Fruit fly (Drosophila melanogaster): ENCODE data around the gene Hsp23.

The Hsp23 gene

DNA sequence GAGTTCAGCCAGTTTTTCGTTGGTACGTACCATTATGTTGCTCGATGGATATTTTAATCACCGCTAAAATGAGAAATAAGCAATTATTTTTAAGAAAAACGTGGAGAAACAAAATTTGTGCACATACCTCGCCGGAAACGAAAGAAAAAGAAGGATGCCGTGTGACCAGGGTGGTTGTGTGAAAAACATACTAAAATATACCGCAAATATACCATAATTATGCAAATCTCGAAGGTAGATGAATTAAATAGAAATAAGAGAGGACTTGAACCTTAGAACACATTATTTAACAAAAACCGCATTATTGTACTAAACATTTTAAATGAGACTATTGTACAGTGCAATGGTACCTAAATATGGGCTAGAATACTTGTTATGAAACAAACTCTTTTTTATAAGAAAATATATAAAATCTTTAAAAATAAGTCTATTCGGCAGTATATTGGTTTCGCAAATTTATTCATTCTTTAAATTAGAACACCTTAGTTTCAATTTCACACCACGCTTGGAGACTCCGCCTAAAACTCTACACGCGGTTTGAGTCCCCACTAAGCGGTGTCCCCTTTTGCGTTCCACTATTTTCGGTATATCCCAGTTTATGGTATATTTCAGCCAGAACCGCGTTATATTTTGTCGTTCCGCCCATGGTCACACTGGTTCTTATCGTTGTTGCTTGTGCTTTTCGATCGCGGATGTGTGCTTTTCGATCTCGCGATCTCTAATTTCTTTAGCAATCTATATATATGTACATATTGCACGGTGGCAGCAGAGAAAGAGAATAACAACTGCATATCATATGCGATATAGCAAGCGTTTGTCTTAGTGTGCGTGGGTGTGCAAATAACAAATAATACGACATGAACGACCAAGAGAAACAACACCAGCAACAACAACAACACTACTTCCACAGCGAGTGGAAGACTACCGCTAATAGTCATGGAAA is 48.3 kb downstream of the Hsp23 start, which contains the start of the genes RpS17 and MTF-1:
Gene RpS17, minus strand, starts transcription at position 157 of the 943 bp plus-strand sequence.
Gene MTF-1, plus strand, starts transcription at position 648 of the 943 bp plus-strand sequence.
- TF ChIP-seq noc (tag; optimal IDR thresholded peaks at IDR 0.05): peak; percentile 41

DNA sequence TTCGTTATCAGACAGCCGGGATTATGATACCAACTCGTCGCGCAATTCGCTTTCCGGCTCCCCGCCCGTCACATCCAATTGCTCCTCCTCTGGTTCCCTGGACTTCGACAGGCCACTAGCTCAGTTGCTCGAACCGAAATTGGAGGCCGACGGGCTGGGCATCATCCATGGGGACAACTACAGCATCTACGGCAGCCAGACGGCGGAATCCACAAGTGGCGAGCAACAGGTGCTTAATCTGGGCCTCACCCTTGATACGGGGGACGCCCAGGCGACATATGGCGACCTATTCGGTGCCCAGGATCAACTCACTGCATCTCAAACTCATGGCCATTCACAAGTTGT is 48.9 kb downstream of the Hsp23 start:
- TF ChIP-seq noc (tag; optimal IDR thresholded peaks at IDR 0.05): no peak

DNA sequence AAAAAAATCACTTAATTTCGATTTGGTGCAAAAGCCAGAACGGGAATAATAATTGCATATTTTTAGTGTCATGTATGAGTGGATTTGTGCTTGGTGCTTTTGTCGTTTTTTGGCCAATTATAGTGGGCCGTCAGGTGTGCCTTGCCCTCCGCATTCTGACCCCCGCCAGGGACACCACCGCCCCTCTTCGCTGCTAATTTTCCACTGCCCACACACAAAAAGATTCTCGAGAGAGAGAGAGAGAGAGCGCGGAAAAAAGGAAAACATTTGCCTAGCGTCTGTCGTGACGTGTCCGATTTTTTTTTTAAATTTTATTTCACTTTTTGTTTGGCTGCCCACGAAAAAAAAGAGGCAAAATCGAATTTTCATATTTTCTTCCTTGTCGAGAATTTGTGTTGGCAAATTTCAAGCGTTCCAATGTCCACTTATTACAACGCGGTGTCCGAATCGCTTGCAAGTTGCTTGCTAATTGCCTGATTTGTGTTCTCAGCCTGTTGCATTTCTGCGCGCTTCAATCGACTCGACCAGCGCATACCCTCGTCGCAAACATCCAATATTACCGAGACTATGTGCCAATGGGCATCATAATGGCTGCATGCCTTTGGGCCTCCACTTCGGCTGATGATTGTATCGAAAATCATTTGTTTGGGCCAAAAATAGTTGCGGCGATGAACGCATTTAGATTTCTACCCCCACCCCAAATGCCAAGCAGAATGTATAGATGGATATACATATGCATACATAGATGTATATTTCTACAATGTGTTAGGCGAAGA is 50.4 kb downstream of the Hsp23 start:
- no peak for TF ChIP-seq noc (tag; optimal IDR thresholded peaks at IDR 0.05)
